Worm (Caenorhabditis elegans): ENCODE data around the gene srh-62.
A peak's percentile ranks its signal among the peaks of the same experiment; 100 is the strongest.

Gene srh-62

DNA sequence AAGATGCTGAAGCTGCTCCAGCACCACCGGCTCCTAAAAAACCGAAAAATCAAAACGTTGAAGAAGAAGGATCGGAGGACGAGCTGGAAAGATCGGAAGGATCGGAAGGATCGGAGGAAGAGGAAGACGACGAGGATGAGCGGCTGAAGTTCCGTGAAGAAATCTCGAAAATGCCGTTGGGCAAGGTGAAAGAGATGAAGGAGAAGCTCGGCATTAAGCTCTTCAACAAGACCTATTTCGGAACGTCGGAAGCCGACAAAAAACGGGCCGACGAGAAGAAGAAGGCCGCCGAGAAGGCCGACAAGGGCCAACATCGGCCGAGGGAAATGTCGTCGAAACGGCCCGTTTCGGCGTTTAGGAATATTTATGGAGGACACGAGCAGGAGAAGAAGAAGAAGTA is 41.6 kb downstream of the srh-62 start:
- TF ChIP-seq set-16 (GFP tag; IDR thresholded peaks at IDR 0.05) (peak; percentile 53; the same call in 1 of the 2 replicates), zip-11 (GFP tag; IDR thresholded peaks at IDR 0.05) (no peak)

DNA sequence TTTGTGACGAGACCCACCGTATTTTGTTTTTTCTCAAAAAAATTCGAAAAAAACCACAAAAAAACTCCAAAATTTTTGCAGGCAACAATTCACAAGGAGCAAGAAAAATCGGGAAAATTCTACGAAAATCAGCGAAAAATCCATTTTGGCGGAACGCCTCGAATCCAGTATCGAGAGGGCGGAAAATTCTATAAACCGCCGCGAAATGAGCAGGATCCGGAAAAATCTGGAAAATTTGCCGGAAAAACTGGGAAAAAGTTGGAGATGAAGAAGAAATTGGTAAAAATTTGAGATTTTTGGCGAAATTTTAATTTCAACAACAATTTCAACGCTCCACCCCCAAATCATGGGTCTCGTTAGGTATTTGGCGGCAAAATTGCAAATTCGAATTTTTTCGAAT is 42.9 kb downstream of the srh-62 start:
- TF ChIP-seq aha-1 (tag), result peak; percentile 71
- TF ChIP-seq F26F4.8 (GFP tag; conservative IDR thresholded peaks at IDR 0.05), result no peak

DNA sequence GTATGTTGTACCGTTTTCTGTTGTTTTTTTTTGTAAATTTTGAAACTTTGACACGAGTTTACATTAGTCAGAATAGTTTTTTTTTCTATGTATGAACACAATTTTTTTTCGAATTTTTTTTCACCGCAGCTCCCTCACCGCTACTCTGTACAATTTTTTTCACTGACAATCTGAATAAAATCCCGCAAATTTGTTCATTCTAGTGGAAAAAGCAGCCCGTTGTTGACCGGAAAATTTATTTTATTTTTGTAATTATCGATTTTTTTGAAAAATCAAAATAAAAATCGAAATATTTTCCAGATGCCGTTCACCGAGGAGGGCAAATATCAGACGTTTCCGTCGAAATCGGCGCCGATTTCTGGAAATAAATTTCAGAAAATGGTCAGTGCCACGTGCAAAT is 43.5 kb downstream of the srh-62 start, which contains the start of gene T22H9.1:
Gene T22H9.1, plus strand, starts transcription at position 301 of the 400 bp plus-strand sequence.
- TF ChIP-seq nhr-10 (tag; optimal IDR thresholded peaks at IDR 0.05) (no peak), ceh-32 (tag; optimal IDR thresholded peaks at IDR 0.05; ENCODE audit: poor library complexity) (no peak), egl-43 (GFP tag; IDR thresholded peaks at IDR 0.05) (no peak)

DNA sequence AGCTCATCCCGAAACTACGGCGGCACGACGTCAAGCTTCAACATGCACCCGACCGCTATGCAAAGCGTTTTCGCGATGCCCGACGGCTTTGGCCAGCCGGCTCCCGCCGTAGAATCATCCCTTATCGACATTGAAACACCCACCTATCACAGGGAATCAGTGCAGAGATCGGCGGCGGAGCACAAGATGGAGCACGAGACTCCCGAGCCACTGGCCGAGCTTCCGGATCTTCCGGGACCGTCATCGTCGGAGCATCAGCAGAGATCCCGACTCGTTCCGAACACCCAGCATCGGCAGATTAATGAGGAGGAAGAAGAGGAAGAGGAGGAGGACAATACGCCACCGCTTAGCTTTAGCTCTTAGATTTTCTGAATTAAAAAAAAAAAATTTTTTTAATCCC is 44.5 kb downstream of the srh-62 start:
- TF ChIP-seq lsy-2 (tag; optimal IDR thresholded peaks at IDR 0.05), result no peak
- no peak for TF ChIP-seq mxl-3 (GFP tag; optimal IDR thresholded peaks at IDR 0.05)
- no peak for TF ChIP-seq R02D3.7 (tag; optimal IDR thresholded peaks at IDR 0.05)
- 0 out of 2 replicates have a peak, but pooled peaks have one; percentile 51 for TF ChIP-seq egl-43 (GFP tag; IDR thresholded peaks at IDR 0.05)
- peak in 1 of 2 experiments; percentile 50 for TF ChIP-seq unc-62 (GFP tag; optimal IDR thresholded peaks at IDR 0.05 in 1 of 2)
- no peak for TF ChIP-seq unc-62 (tag; optimal IDR thresholded peaks at IDR 0.05)
- TF ChIP-seq mxl-2 (GFP tag; conservative IDR thresholded peaks at IDR 0.05), result no peak
- TF ChIP-seq set-16 (GFP tag; IDR thresholded peaks at IDR 0.05), result peak; percentile 89
- no peak for TF ChIP-seq ceh-20 (GFP tag; IDR thresholded peaks at IDR 0.05)
- no peak for TF ChIP-seq fos-1 (tag; optimal IDR thresholded peaks at IDR 0.05)
- TF ChIP-seq ZK337.2 (GFP tag; IDR thresholded peaks at IDR 0.05), result peak; percentile 42; the same call in 1 of the 2 replicates
- TF ChIP-seq nhr-42 (GFP tag; IDR thresholded peaks at IDR 0.05), result no peak
- no peak for TF ChIP-seq lin-1 (GFP tag; IDR thresholded peaks at IDR 0.05)

ce11 chrV:356959-357702 is 45.8 kb downstream of the srh-62 start:
- TF ChIP-seq set-16 (GFP tag; IDR thresholded peaks at IDR 0.05) (peak; percentile 87), mxl-3 (GFP tag; optimal IDR thresholded peaks at IDR 0.05) (no peak)

ce11 chrV:351787-352186 is 51.1 kb downstream of the srh-62 start:
- no peak for TF ChIP-seq spr-3 (GFP tag; optimal IDR thresholded peaks at IDR 0.05)
- peak; percentile 99 for TF ChIP-seq aha-1 (tag)
- TF ChIP-seq lin-15B (tag; optimal IDR thresholded peaks at IDR 0.05), result no peak
- TF ChIP-seq ZK337.2 (GFP tag; IDR thresholded peaks at IDR 0.05), result no peak
- TF ChIP-seq Y5F2A.4 (GFP tag; optimal IDR thresholded peaks at IDR 0.05), result no peak
- no peak for TF ChIP-seq skn-1 (tag; optimal IDR thresholded peaks at IDR 0.05)
- TF ChIP-seq nhr-42 (GFP tag; IDR thresholded peaks at IDR 0.05), result no peak
